Fruit fly (Drosophila melanogaster) whole organism: ENCODE data around the gene rut.

ENCODE experiments used
- Dll ChIP-seq: fragments of >200 bp; optimal IDR thresholded peaks from 2 replicates; lab custom pipeline; 2017
- psq ChIP-seq: fragments of >200 bp; optimal IDR thresholded peaks from 2 replicates; lab custom pipeline; 2017
- usp ChIP-seq: fragments of >200 bp; optimal IDR thresholded peaks from 2 replicates; lab custom pipeline; 2017; ENCODE audit warnings: missing biosample characterization, missing genetic modification characterization, mixed read lengths

DNA sequence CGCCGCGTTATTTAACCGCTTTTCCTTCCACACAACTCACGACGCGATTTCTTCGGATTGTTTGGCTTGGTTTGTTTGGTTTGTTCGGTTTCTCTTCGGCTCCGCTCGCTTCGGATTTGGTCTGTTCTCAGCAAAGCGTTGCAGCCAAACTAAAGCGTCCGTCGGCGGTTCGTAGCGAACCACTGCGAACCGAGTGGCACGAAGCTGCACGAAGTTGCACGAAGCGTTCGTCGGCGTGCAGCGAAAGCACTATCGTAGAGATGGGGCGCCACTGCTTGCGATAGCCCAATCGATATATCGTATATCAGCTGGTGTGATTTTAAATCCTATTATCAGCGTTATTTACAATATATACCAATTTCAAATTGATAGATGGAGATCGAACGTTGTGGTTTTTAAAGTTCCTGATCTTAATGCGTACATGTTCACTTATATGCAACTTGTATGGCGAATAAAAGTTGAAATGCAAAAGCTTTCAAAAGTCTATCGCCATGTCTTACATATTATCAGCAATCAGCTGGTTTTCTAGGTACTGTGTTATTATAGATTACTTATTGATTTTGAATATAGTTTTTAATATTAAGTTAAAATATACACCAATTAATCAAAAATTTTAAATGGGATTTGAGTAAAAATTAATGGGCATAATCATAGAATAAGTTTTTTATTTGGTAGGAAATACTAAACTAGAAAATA, at the start of gene rut:
- no peak for TF ChIP-seq usp
- TF ChIP-seq psq = no peak
- no peak for TF ChIP-seq Dll
